Worm (Caenorhabditis elegans) whole organism, mixed stage, embryonic: ENCODE data around the gene D1054.3.

ENCODE experiments used
- elt-1 ChIP-seq: sonication (generic microtip); optimal IDR thresholded peaks from 2 replicates; lab custom pipeline; 2017; ENCODE audit warnings: missing genetic modification characterization, mild to moderate bottlenecking, missing compliant biosample characterization, antibody characterized with exemption, moderate library complexity, borderline replicate concordance; ENCODE audit not compliant: insufficient read depth
- nhr-2 ChIP-seq: fragments of 150-350 bp; optimal IDR thresholded peaks from 2 replicates; lab custom pipeline; 2014; ENCODE audit warnings: missing biosample characterization, missing genetic modification characterization
- nhr-28 ChIP-seq: fragments of 150-350 bp; optimal IDR thresholded peaks from 2 replicates; lab custom pipeline; 2014; ENCODE audit warnings: missing biosample characterization, missing genetic modification characterization
- ztf-11 ChIP-seq: fragments of 150-350 bp; optimal IDR thresholded peaks from 2 replicates; lab custom pipeline; 2014; ENCODE audit warnings: missing biosample characterization, missing genetic modification characterization

DNA sequence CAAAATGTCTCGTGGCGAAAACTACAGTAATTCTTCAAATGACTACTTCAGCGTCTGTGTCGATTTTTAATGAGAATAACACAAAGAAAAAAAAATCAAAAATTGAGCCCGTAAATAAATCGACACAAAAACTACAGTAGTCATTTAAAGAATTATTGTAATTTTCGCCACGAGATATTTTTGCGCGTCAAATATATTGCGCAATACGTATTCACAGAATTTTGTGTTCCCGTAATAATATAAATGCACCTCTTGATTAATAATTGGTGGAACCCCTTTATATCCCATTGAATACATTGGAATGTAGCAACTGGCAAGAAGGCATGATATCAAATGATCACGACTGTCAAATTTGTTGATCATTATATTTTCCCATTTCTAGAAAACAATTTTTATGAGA is 2.4 kb upstream of the D1054.3 start:
- TF ChIP-seq elt-1 (tag; lab: Kevin White, UChicago) = no peak
- TF ChIP-seq nhr-28 = no peak
- TF ChIP-seq nhr-2 (tag; lab: Kevin White, UChicago) = no peak
- TF ChIP-seq ztf-11 = no peak
